Worm (Caenorhabditis elegans) whole organism, L1 larva: ENCODE data around the gene ncs-3.
A peak's percentile ranks its signal among the peaks of the same experiment; 100 is the strongest.

ENCODE experiments used
- ama-1 ChIP-seq: fragments of 150-350 bp; optimal IDR thresholded peaks from 2 replicates; lab custom pipeline; 2014
- ceh-82 ChIP-seq, 3 experiments: fragments of 150-350 bp in 1 of 3; sonication (generic microtip) in 2 of 3; optimal IDR thresholded peaks; 2 replicates each; lab custom pipeline; 2014 to 2017; ENCODE audit warnings: missing biosample characterization in 3 of 3, missing genetic modification characterization in 3 of 3
- efl-1 ChIP-seq, 4 experiments: fragments of 150-350 bp; optimal IDR thresholded peaks in 3 of 4; peaks in 1 of 4; 1 replicate in 1 of 4; 2 replicates in 3 of 4; lab custom pipeline; 2014; ENCODE audit warnings: missing biosample characterization in 2 of 4, missing genetic modification characterization in 2 of 4, missing genetic modification reagents in 2 of 4
- jun-1 ChIP-seq: fragments of 150-350 bp; optimal IDR thresholded peaks from 2 replicates; lab custom pipeline; 2014; ENCODE audit warnings: missing biosample characterization, missing genetic modification reagents, missing genetic modification characterization
- lsy-2 ChIP-seq, 2 experiments: fragments of 150-350 bp; optimal IDR thresholded peaks; 2 replicates each; lab custom pipeline; 2014; ENCODE audit warnings: missing biosample characterization in 2 of 2, missing genetic modification characterization in 2 of 2
- mep-1 ChIP-seq: fragments of 150-350 bp; optimal IDR thresholded peaks from 2 replicates; lab custom pipeline; 2014; ENCODE audit warnings: missing biosample characterization, missing genetic modification characterization
- nhr-11 ChIP-seq: fragments of 150-350 bp; optimal IDR thresholded peaks from 2 replicates; lab custom pipeline; 2014; ENCODE audit warnings: missing biosample characterization, missing genetic modification characterization
- swsn-7 ChIP-seq: sonication (generic microtip); optimal IDR thresholded peaks from 2 replicates; lab custom pipeline; 2016; ENCODE audit warnings: missing genetic modification characterization, missing compliant biosample characterization
- unc-62 ChIP-seq: fragments of 150-350 bp; optimal IDR thresholded peaks from 2 replicates; lab custom pipeline; 2014; ENCODE audit warnings: missing biosample characterization, missing genetic modification reagents, missing genetic modification characterization
- xbp-1 ChIP-seq: sonication (generic microtip); optimal IDR thresholded peaks from 2 replicates; lab custom pipeline; 2016; ENCODE audit warnings: missing genetic modification characterization, missing compliant biosample characterization
- ztf-11 ChIP-seq, 2 experiments: sonication (generic microtip); optimal IDR thresholded peaks; 2 replicates each; lab custom pipeline; 2016 to 2017; ENCODE audit warnings: missing genetic modification characterization in 2 of 2, missing biosample characterization in 1 of 2, missing compliant biosample characterization in 1 of 2

DNA sequence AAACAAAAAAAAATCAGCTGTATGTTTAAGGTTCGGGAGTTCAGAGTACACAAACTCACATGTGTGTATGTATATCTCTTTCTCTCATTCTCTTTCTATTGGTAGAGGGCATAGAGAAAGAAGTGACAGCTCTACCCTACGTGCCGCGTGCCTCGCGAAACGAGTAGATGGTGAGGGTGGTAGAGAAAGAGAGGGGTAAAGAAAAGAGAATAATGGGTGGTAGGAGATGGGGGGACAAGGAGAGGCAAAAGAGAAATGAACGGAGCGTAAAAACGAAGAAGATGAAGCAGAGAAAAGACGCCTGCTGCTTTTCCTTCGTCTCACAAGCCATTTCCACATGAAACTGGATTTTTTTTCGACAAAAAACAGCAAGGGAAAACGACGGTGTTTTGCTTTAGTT is 39.3 kb downstream of the ncs-3 start:
- peak; percentile 95 for TF ChIP-seq mep-1
- peak in 1 of 2 experiments; percentile 49 for TF ChIP-seq ztf-11 (tag; optimal IDR thresholded peaks at IDR 0.05; lab: Kevin White, UChicago)
- peak; percentile 81 to 93 (median 84) for TF ChIP-seq ceh-82 (tag; optimal IDR thresholded peaks at IDR 0.05; lab: Kevin White, UChicago)
- peak; percentile 86 for TF ChIP-seq nhr-11 (tag; lab: Kevin White, UChicago)
- no peak for TF ChIP-seq unc-62 (GFP tag; lab: Kevin White, UChicago)
- TF ChIP-seq ama-1 (lab: Kevin White, UChicago), result no peak
- TF ChIP-seq efl-1 (optimal IDR thresholded peaks at IDR 0.05; lab: Kevin White, UChicago), result peak; percentile 65 to 77
- peak; percentile 35 to 95 for TF ChIP-seq efl-1 (GFP tag; optimal IDR thresholded peaks at IDR 0.05 in 1 of 2; lab: Kevin White, UChicago)
- peak; percentile 93 for TF ChIP-seq swsn-7
- peak; percentile 89 for TF ChIP-seq jun-1 (tag; lab: Kevin White, UChicago)
- peak; percentile 80 for TF ChIP-seq xbp-1
- TF ChIP-seq lsy-2 (tag; optimal IDR thresholded peaks at IDR 0.05; lab: Kevin White, UChicago), result peak; percentile 78 to 90
